Fruit fly (Drosophila melanogaster): ENCODE measurements around the gene CG33178.

CG33178 gene

dm6 chrX:15076038-15076575, 6.5 kb upstream of the CG33178 start, which contains the start of gene Lsd-2 (continued):
- TF ChIP-seq Hmr (GFP tag; optimal IDR thresholded peaks at IDR 0.05) = no peak
- no peak for TF ChIP-seq dmrt99B (tag; optimal IDR thresholded peaks at IDR 0.05)
- TF ChIP-seq CG10543 (GFP tag; optimal IDR thresholded peaks at IDR 0.05) = peak; percentile 58
- no peak for TF ChIP-seq CG10267 (tag; optimal IDR thresholded peaks at IDR 0.05)
- 0 out of 3 replicates have a peak, but pooled peaks have one; percentile 26 for TF ChIP-seq otp (GFP tag; IDR thresholded peaks at IDR 0.05)
- TF ChIP-seq Gug (GFP tag; IDR thresholded peaks at IDR 0.05) = peak; percentile 17; the same call in 1 of the 4 replicates
- no peak for TF ChIP-seq Ssrp (tag; optimal IDR thresholded peaks at IDR 0.05)
- TF ChIP-seq jumu (GFP tag; optimal IDR thresholded peaks at IDR 0.05) = no peak
- peak; percentile 24 for TF ChIP-seq HHEX (GFP tag; optimal IDR thresholded peaks at IDR 0.05)
- TF ChIP-seq nerfin-1 (tag; optimal IDR thresholded peaks at IDR 0.05) = no peak
- 0 out of 2 replicates have a peak, but pooled peaks have one; percentile 17 for TF ChIP-seq CG10366 (GFP tag; IDR thresholded peaks at IDR 0.05)
- no peak for TF ChIP-seq ham (GFP tag; IDR thresholded peaks at IDR 0.05)
- TF ChIP-seq lov (optimal IDR thresholded peaks at IDR 0.05) = no peak
- TF ChIP-seq lov (GFP tag; IDR thresholded peaks at IDR 0.05) = no peak
- TF ChIP-seq Atf6 (GFP tag; IDR thresholded peaks at IDR 0.05) = no peak
- no peak for TF ChIP-seq corto (GFP tag; optimal IDR thresholded peaks at IDR 0.05)
- TF ChIP-seq HLH54F (GFP tag; optimal IDR thresholded peaks at IDR 0.05) = peak; percentile 23
- no peak for TF ChIP-seq schlank (tag; optimal IDR thresholded peaks at IDR 0.05)
- no peak for TF ChIP-seq croc (GFP tag; conservative IDR thresholded peaks at IDR 0.05)
- peak; percentile 29; the same call in 1 of the 2 replicates for TF ChIP-seq Adf1 (GFP tag; IDR thresholded peaks at IDR 0.05)
- TF ChIP-seq CHES-1-like (GFP tag; optimal IDR thresholded peaks at IDR 0.05) = no peak
- peak; percentile 39 for TF ChIP-seq CG4328 (GFP tag; optimal IDR thresholded peaks at IDR 0.05)
- TF ChIP-seq Xrp1 (GFP tag; IDR thresholded peaks at IDR 0.05) = peak; percentile 12; the same call in 1 of the 2 replicates
- TF ChIP-seq CG7556 (GFP tag; optimal IDR thresholded peaks at IDR 0.05) = peak; percentile 10
- no peak for TF ChIP-seq zfh1 (GFP tag; IDR thresholded peaks at IDR 0.05)
- TF ChIP-seq CG7786 (GFP tag; optimal IDR thresholded peaks at IDR 0.05) = peak; percentile 5
- TF ChIP-seq CoRest (tag; optimal IDR thresholded peaks at IDR 0.05) = peak; percentile 43
- TF ChIP-seq CG1603 (tag; optimal IDR thresholded peaks at IDR 0.05) = peak; percentile 20
- TF ChIP-seq mirr (GFP tag; optimal IDR thresholded peaks at IDR 0.05) = peak; percentile 38
- TF ChIP-seq stwl (tag; optimal IDR thresholded peaks at IDR 0.05) = no peak
- no peak for TF ChIP-seq Sin3A (optimal IDR thresholded peaks at IDR 0.05)
- TF ChIP-seq btn (GFP tag; optimal IDR thresholded peaks at IDR 0.05) = no peak
- 0 out of 3 replicates have a peak, but pooled peaks have one; percentile 18 for TF ChIP-seq gce (GFP tag; IDR thresholded peaks at IDR 0.05)
- TF ChIP-seq CG32532 (GFP tag; IDR thresholded peaks at IDR 0.05) = peak; percentile 35; the same call in 1 of the 2 replicates
- TF ChIP-seq NK7.1 (GFP tag; optimal IDR thresholded peaks at IDR 0.05) = no peak
- TF ChIP-seq sisA (GFP tag; IDR thresholded peaks at IDR 0.05) = 0 out of 2 replicates have a peak, but pooled peaks have one; percentile 13
- no peak for TF ChIP-seq ato (GFP tag; IDR thresholded peaks at IDR 0.05; ENCODE audit: partially characterized antibody)
- no peak for TF ChIP-seq nau (GFP tag; optimal IDR thresholded peaks at IDR 0.05)
- no peak for TF ChIP-seq CG11085 (GFP tag; IDR thresholded peaks at IDR 0.05)
- peak; percentile 26 for TF ChIP-seq NC2β (GFP tag; optimal IDR thresholded peaks at IDR 0.05)
- TF ChIP-seq exex (tag; optimal IDR thresholded peaks at IDR 0.05) = no peak
- peak; percentile 38 for TF ChIP-seq gem (tag; optimal IDR thresholded peaks at IDR 0.05)
- TF ChIP-seq CrebB (tag; optimal IDR thresholded peaks at IDR 0.05) = no peak
- peak; percentile 48; the same call in 1 of the 2 replicates for TF ChIP-seq slbo (GFP tag; IDR thresholded peaks at IDR 0.05)
- TF ChIP-seq pho (GFP tag; optimal IDR thresholded peaks at IDR 0.05) = no peak
- TF ChIP-seq CG13624 (GFP tag; optimal IDR thresholded peaks at IDR 0.05) = peak; percentile 55
- no peak for TF ChIP-seq da (GFP tag; optimal IDR thresholded peaks at IDR 0.05)
- peak; percentile 10 to 24 for TF ChIP-seq dpn (GFP tag; optimal IDR thresholded peaks at IDR 0.05)
- TF ChIP-seq ind (GFP tag; optimal IDR thresholded peaks at IDR 0.05) = peak; percentile 17
- TF ChIP-seq CG11695 (GFP tag; IDR thresholded peaks at IDR 0.05) = no peak
- peak; percentile 28 for TF ChIP-seq Dip3 (GFP tag; optimal IDR thresholded peaks at IDR 0.05)

Data from whole organism, embryonic.